Worm (Caenorhabditis elegans): ENCODE data around the gene C17B7.12.

- TF ChIP-seq F13C5.2 (tag; optimal IDR thresholded peaks at IDR 0.05) = no peak
- TF ChIP-seq flt-1 (GFP tag; IDR thresholded peaks at IDR 0.05) = no peak
- no peak for TF ChIP-seq B0310.2 (tag; optimal IDR thresholded peaks at IDR 0.05)
- no peak for TF ChIP-seq ama-1 (optimal IDR thresholded peaks at IDR 0.05)
- TF ChIP-seq aly-1 (tag; optimal IDR thresholded peaks at IDR 0.05) = no peak
- TF ChIP-seq hmbx-1 (tag; optimal IDR thresholded peaks at IDR 0.05) = no peak
- TF ChIP-seq tra-4 (tag; optimal IDR thresholded peaks at IDR 0.05) = no peak
- TF ChIP-seq tbx-37 (GFP tag; conservative IDR thresholded peaks at IDR 0.05) = no peak
- TF ChIP-seq scrt-1 (GFP tag; IDR thresholded peaks at IDR 0.05) = no peak
- TF ChIP-seq ceh-13 (GFP tag; optimal IDR thresholded peaks at IDR 0.05) = no peak
- no peak for TF ChIP-seq sea-1 (GFP tag; conservative IDR thresholded peaks at IDR 0.05)
These were observed 5.2 kb downstream of the C17B7.12 start, which contains the start of gene C04E12.5 for ce11 chrV:3358267-3358666.

All from whole organism, early embryonic.